Worm (Caenorhabditis elegans) whole organism, L4 larva: ENCODE data around the gene str-187.
A peak's percentile ranks its signal among the peaks of the same experiment; 100 is the strongest.

Experiments used
- F49E8.2 ChIP-seq: sonication (generic microtip); optimal IDR thresholded peaks from 2 replicates; lab custom pipeline; 2016; ENCODE audit warnings: missing compliant biosample characterization, mild to moderate bottlenecking, missing genetic modification characterization, borderline replicate concordance
- R02D3.7 ChIP-seq: fragments of 150-350 bp; sonication (generic microtip); optimal IDR thresholded peaks from 3 replicates; lab custom pipeline; 2014; ENCODE audit warnings: missing biosample characterization, missing genetic modification characterization
- Y48G9A.11 ChIP-seq: fragments of 200-800 bp; sonication (Bioruptor generic); IDR thresholded peaks from 2 replicates; pipeline ENCODE4 v1.3.6; 2022; ENCODE audit warnings: missing genetic modification reagents, missing genetic modification characterization, missing compliant biosample characterization
- Y75B8A.6 ChIP-seq: fragments of 200-800 bp; sonication (Bioruptor generic); IDR thresholded peaks from 2 replicates; pipeline ENCODE4 v1.3.6; 2022; ENCODE audit warnings: missing genetic modification reagents, missing genetic modification characterization, missing compliant biosample characterization
- ZK337.2 ChIP-seq: fragments of 200-800 bp; sonication (Bioruptor generic); IDR thresholded peaks from 2 replicates; pipeline ENCODE4 v1.3.6; 2022; ENCODE audit warnings: missing genetic modification reagents, missing genetic modification characterization, missing compliant biosample characterization
- aly-2 ChIP-seq: sonication (generic microtip); optimal IDR thresholded peaks from 2 replicates; lab custom pipeline; 2018; ENCODE audit warnings: missing biosample characterization, missing genetic modification characterization
- ceh-20 ChIP-seq: fragments of 200-800 bp; sonication (Bioruptor generic); IDR thresholded peaks from 2 replicates; pipeline ENCODE4 v1.3.6; 2022; ENCODE audit warnings: missing genetic modification reagents, missing genetic modification characterization, missing compliant biosample characterization
- ceh-32 ChIP-seq: sonication (generic microtip); optimal IDR thresholded peaks from 2 replicates; lab custom pipeline; 2016; ENCODE audit warnings: mild to moderate bottlenecking, missing genetic modification characterization, missing compliant biosample characterization; ENCODE audit not compliant: poor library complexity
- ceh-62 ChIP-seq: sonication (generic microtip); optimal IDR thresholded peaks from 2 replicates; lab custom pipeline; 2017; ENCODE audit warnings: missing biosample characterization, missing genetic modification characterization
- ctbp-1 ChIP-seq: fragments of 200-800 bp; sonication (Bioruptor generic); IDR thresholded peaks from 2 replicates; pipeline ENCODE4 v1.3.6; 2022; ENCODE audit warnings: missing genetic modification reagents, missing genetic modification characterization, missing compliant biosample characterization
- daf-12 ChIP-seq: fragments of 150-350 bp; optimal IDR thresholded peaks from 2 replicates; lab custom pipeline; 2014; ENCODE audit warnings: missing biosample characterization, missing genetic modification reagents, missing genetic modification characterization
- daf-19 ChIP-seq: fragments of 200-800 bp; sonication (Bioruptor generic); conservative IDR thresholded peaks from 2 replicates; pipeline ENCODE4 v1.3.6; 2022; ENCODE audit warnings: missing genetic modification characterization, missing compliant biosample characterization
- daf-8 ChIP-seq: fragments of 200-800 bp; sonication (Bioruptor generic); IDR thresholded peaks from 2 replicates; pipeline ENCODE4 v1.3.6; 2022; ENCODE audit warnings: missing genetic modification characterization, missing compliant biosample characterization
- dmd-6 ChIP-seq: fragments of 200-800 bp; sonication (Bioruptor generic); IDR thresholded peaks from 2 replicates; pipeline ENCODE4 v1.3.6; 2022; ENCODE audit warnings: missing genetic modification reagents, missing genetic modification characterization, missing compliant biosample characterization
- dmd-8 ChIP-seq: fragments of 200-800 bp; sonication (Bioruptor generic); IDR thresholded peaks from 2 replicates; pipeline ENCODE4 v1.3.6; 2022; ENCODE audit warnings: missing genetic modification characterization, missing compliant biosample characterization
- dve-1 ChIP-seq: sonication (generic microtip); optimal IDR thresholded peaks from 2 replicates; lab custom pipeline; 2017; ENCODE audit warnings: antibody characterized with exemption, mild to moderate bottlenecking, missing genetic modification characterization, missing compliant biosample characterization; ENCODE audit not compliant: insufficient read depth
- hif-1 ChIP-seq, 2 experiments: sonication (generic microtip); optimal IDR thresholded peaks; 2 replicates each; lab custom pipeline; 2016 to 2017; ENCODE audit warnings: missing compliant biosample characterization in 2 of 2, missing genetic modification characterization in 2 of 2, missing genetic modification reagents in 2 of 2, missing genotype in 2 of 2, mild to moderate bottlenecking in 1 of 2
- lin-15B ChIP-seq: fragments of 150-350 bp; sonication (generic microtip); optimal IDR thresholded peaks from 3 replicates; lab custom pipeline; 2014; ENCODE audit warnings: missing biosample characterization, missing genetic modification characterization
- lin-38 ChIP-seq: fragments of 200-800 bp; sonication (Bioruptor generic); IDR thresholded peaks from 2 replicates; pipeline ENCODE4 v1.3.6; 2022; ENCODE audit warnings: missing genetic modification reagents, missing genetic modification characterization, missing compliant biosample characterization
- lin-39 ChIP-seq: fragments of 150-350 bp; optimal IDR thresholded peaks from 2 replicates; lab custom pipeline; 2014; ENCODE audit warnings: missing biosample characterization, missing genetic modification reagents, missing genetic modification characterization
- lsy-2 ChIP-seq, 2 experiments: fragments of 150-350 bp in 1 of 2; sonication (generic microtip) in 1 of 2; optimal IDR thresholded peaks; 2 replicates each; lab custom pipeline; 2014 to 2017; ENCODE audit warnings: missing biosample characterization in 2 of 2, missing genetic modification characterization in 2 of 2
- mdl-1 ChIP-seq, 2 experiments: fragments of 150-350 bp in 1 of 2; sonication (generic microtip) in 1 of 2; optimal IDR thresholded peaks; 2 replicates each; lab custom pipeline; 2014 to 2017; ENCODE audit warnings: missing biosample characterization in 2 of 2, missing genetic modification characterization in 2 of 2
- mep-1 ChIP-seq: fragments of 150-350 bp; sonication (generic microtip); optimal IDR thresholded peaks from 3 replicates; lab custom pipeline; 2014; ENCODE audit warnings: missing biosample characterization, missing genetic modification characterization
- mes-2 ChIP-seq: sonication (generic microtip); optimal IDR thresholded peaks from 2 replicates; lab custom pipeline; 2016; ENCODE audit warnings: missing genotype, mild to moderate bottlenecking, missing genetic modification characterization, missing compliant biosample characterization; ENCODE audit not compliant: poor library complexity, severe bottlenecking
- nhr-102 ChIP-seq: sonication (generic microtip); optimal IDR thresholded peaks from 2 replicates; lab custom pipeline; 2016; ENCODE audit warnings: mild to moderate bottlenecking, missing genetic modification characterization, moderate library complexity, missing compliant biosample characterization
- nhr-111 ChIP-seq: fragments of 200-800 bp; sonication (Bioruptor generic); optimal IDR thresholded peaks from 2 replicates; lab custom pipeline; 2018; ENCODE audit warnings: mild to moderate bottlenecking, missing genetic modification characterization, missing compliant biosample characterization
- nhr-25 ChIP-seq: sonication (generic microtip); optimal IDR thresholded peaks from 2 replicates; lab custom pipeline; 2017; ENCODE audit warnings: missing genetic modification characterization, mild to moderate bottlenecking, missing compliant biosample characterization, antibody characterized with exemption, moderate library complexity, borderline replicate concordance; ENCODE audit not compliant: insufficient read depth
- nhr-48 ChIP-seq: sonication (generic microtip); optimal IDR thresholded peaks from 2 replicates; lab custom pipeline; 2016; ENCODE audit warnings: mild to moderate bottlenecking, missing genetic modification characterization, missing compliant biosample characterization
- rbr-2 ChIP-seq: sonication (generic microtip); optimal IDR thresholded peaks from 2 replicates; lab custom pipeline; 2016; ENCODE audit warnings: missing genotype, missing genetic modification characterization, missing compliant biosample characterization
- sdz-12 ChIP-seq: fragments of 200-800 bp; sonication (Bioruptor generic); optimal IDR thresholded peaks from 2 replicates; lab custom pipeline; 2018; ENCODE audit warnings: mild to moderate bottlenecking, missing genetic modification characterization, missing compliant biosample characterization
- snpc-1.2 ChIP-seq: fragments of 200-800 bp; sonication (Bioruptor generic); IDR thresholded peaks from 2 replicates; pipeline ENCODE4 v1.3.6; 2022; ENCODE audit warnings: missing genetic modification reagents, missing genetic modification characterization, missing compliant biosample characterization
- snpc-4 ChIP-seq: fragments of 150-350 bp; optimal IDR thresholded peaks from 2 replicates; lab custom pipeline; 2014; ENCODE audit warnings: missing biosample characterization, missing genetic modification characterization
- unc-62 ChIP-seq, 3 experiments: fragments of 150-350 bp in 1 of 3; sonication (generic microtip); optimal IDR thresholded peaks in 2 of 3; peaks in 1 of 3; 1 replicate in 1 of 3; 2 replicates in 2 of 3; lab custom pipeline; 2014 to 2017; ENCODE audit warnings: missing biosample characterization in 3 of 3, missing genetic modification characterization in 3 of 3, missing genetic modification reagents in 3 of 3, missing genotype in 1 of 3
- vab-7 ChIP-seq: fragments of 200-800 bp; sonication (Bioruptor generic); IDR thresholded peaks from 2 replicates; pipeline ENCODE4 v1.3.6; 2022; ENCODE audit warnings: missing genetic modification reagents, missing genetic modification characterization, missing compliant biosample characterization
- zip-2 ChIP-seq: fragments of 150-350 bp; optimal IDR thresholded peaks from 2 replicates; lab custom pipeline; 2014; ENCODE audit warnings: missing biosample characterization, missing genetic modification characterization
- ztf-7 ChIP-seq: fragments of 150-350 bp; optimal IDR thresholded peaks from 2 replicates; lab custom pipeline; 2014; ENCODE audit warnings: missing biosample characterization, missing genetic modification characterization

Gene str-187

DNA sequence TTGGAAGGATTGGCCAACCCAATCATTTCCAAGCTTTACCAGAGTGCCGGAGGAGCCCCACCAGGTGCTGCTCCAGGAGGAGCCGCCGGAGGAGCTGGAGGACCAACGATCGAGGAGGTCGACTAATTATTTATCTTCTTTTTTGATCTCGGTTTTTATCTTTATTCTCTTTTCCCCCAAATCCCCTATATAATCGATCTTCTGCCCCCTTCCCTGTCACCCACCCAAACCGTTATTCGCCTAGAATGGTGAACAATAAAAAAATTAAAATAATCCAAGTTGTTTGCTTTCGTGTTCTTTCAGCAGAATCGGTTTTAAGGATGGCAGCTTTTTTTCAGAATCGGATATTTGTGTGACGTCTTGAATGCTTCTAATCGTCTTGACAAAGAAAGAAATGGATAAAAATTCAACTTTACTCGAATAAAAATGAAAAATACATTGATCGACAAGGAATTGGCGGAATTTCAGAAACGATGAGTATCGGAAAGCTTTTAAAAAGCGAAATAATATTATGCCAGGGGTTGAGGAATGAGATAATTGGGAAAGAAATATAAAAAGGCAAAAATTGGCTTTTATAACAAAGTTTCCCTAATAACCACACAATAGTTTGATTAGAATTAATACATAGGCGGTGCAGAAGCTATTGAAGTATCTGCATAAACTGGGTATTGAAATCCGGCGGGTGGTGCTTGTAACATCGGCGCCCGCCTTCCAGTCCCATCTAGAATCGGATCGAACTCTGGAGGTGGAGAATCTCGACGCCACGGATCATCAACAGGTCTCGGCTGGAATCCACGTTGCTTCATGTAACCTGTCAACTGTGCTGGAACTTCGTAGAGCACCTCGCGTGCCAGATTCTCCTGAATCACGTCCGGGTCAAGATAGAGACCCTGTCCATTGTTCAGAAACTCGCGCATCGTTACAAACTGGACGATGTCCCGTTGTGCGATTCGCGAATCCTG lies 16.0 kb downstream of the str-187 start (continued):
- TF ChIP-seq daf-12 (tag; lab: Kevin White, UChicago): no peak
- peak; percentile 51 for TF ChIP-seq nhr-111 (GFP tag; lab: Kevin White, UChicago)
- peak; percentile 71 for TF ChIP-seq rbr-2 (tag; lab: Kevin White, UChicago)
- no peak for TF ChIP-seq nhr-25 (tag; lab: Kevin White, UChicago)
- TF ChIP-seq ztf-7: peak; percentile 66
- TF ChIP-seq ceh-20: peak; percentile 49; the same call in 1 of the 2 replicates
- peak; percentile 33 for TF ChIP-seq zip-2 (tag; lab: Kevin White, UChicago)
- TF ChIP-seq lin-15B: no peak
- peak; percentile 96 for TF ChIP-seq daf-19

DNA sequence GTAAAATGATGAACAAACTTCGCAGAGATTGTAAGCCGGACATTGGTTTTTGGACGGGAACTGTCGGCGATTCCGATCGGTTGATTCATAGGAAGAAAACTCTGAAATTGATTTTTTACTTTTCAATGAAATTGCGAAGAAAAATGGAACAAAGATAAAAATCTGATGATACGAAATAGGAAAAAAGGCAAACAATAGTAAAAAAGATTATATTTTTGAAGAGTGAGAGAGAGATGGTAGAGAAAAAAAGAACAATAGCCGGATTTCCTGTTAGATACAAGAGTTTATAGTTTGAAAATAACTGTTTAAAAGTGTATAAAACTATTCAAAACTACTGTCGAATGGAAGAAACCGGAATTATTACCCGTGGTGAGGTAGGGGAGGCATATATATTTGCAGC lies 18.7 kb downstream of the str-187 start, which contains the start of gene nra-1:
Gene nra-1 (minus strand): TSS at position 101 of the 400 bp plus-strand sequence.
- TF ChIP-seq daf-8 (no peak), sdz-12 (GFP tag; lab: Kevin White, UChicago) (no peak), rbr-2 (tag; lab: Kevin White, UChicago) (no peak), nhr-48 (no peak), aly-2 (no peak), dmd-8 (GFP tag; lab: Robert Waterston, UW) (no peak), nhr-102 (tag; lab: Kevin White, UChicago) (no peak), R02D3.7 (tag; lab: Kevin White, UChicago) (no peak), ceh-32 (no peak), snpc-4 (tag; lab: Kevin White, UChicago) (no peak)

DNA sequence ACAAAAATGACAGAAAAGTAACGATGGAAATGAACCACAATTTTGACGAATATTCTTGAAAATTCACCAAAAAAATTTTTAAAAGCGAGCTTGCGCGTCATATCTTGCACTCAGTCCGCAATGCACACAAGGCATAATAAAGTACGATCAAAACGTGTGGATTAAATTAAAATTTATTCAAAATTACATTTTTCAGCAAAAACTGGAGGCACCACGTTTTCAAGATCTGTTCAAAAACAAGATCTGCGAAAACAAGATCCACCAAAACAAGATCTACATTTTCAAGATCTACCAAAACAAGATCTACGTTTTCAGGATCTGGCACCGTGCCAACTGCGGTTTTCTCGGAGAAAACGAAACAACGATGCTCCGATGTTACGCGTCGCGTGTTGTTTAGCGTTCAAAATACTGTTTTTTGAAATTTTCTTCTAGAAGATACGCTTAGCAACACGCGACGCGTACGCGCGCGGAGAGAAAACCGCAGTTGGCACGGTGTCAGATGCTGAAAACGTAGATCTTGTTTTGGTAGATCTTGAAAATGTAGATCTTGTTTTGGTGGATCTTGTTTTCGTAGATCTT lies 19.2 kb downstream of the str-187 start:
- TF ChIP-seq lin-38 (GFP tag; lab: Robert Waterston, UW) (0 out of 2 replicates have a peak, but pooled peaks have one; percentile 16), snpc-1.2 (GFP tag; lab: Robert Waterston, UW) (peak; percentile 44; the same call in 1 of the 2 replicates), Y48G9A.11 (GFP tag; lab: Robert Waterston, UW) (peak; percentile 41; the same call in 1 of the 2 replicates)

DNA sequence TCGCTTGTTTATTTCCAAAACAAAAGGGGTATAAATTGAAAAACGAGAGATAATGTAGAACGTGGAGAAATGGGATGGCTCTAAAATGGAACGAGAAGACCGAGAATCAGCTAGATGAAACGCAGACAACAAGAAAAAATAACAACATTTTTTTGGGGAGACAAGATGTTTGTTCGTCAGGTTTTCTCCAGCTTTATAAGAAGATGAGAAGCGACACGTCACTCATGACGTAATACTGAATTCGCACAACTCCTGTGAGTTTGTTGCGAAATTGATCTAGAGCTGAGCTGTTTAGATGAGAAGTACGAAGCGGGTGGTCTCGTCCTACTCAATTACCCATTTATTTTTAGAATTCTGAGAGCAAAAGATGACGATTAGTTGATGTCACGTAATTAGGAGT lies 19.9 kb downstream of the str-187 start:
- TF ChIP-seq Y75B8A.6 (0 out of 2 replicates have a peak, but pooled peaks have one; percentile 20), dve-1 (peak; percentile 11), F49E8.2 (tag; lab: Kevin White, UChicago) (no peak), mep-1 (tag; lab: Kevin White, UChicago) (peak; percentile 12), mes-2 (tag; lab: Kevin White, UChicago) (peak; percentile 42), lsy-2 (tag; optimal IDR thresholded peaks at IDR 0.05; lab: Kevin White, UChicago) (peak in 1 of 2 experiments; percentile 52), ZK337.2 (no peak), ctbp-1 (GFP tag; lab: Robert Waterston, UW) (peak; percentile 63; the same call in 1 of the 2 replicates), mdl-1 (tag; optimal IDR thresholded peaks at IDR 0.05; lab: Kevin White, UChicago) (peak in 1 of 2 experiments; percentile 3), ceh-62 (no peak), ceh-20 (peak; percentile 39; the same call in 1 of the 2 replicates), unc-62 (GFP tag; optimal IDR thresholded peaks at IDR 0.05 in 1 of 2; lab: Kevin White, UChicago) (peak in 1 of 2 experiments; percentile 49), unc-62 (tag; optimal IDR thresholded peaks at IDR 0.05; lab: Kevin White, UChicago) (no peak), hif-1 (tag; optimal IDR thresholded peaks at IDR 0.05; lab: Kevin White, UChicago) (peak in 1 of 2 experiments; percentile 26), rbr-2 (tag; lab: Kevin White, UChicago) (peak; percentile 7), vab-7 (GFP tag; lab: Robert Waterston, UW) (no peak), dmd-6 (0 out of 2 replicates have a peak, but pooled peaks have one; percentile 25), lin-39 (tag; lab: Kevin White, UChicago) (no peak), snpc-1.2 (GFP tag; lab: Robert Waterston, UW) (0 out of 2 replicates have a peak, but pooled peaks have one; percentile 34)
